Fruit fly (Drosophila melanogaster): ENCODE measurements around the gene CG14658.

CG14658 gene

dm6 chr3R:4858018-4858417 is 27.7 kb upstream of the CG14658 start:
- TF ChIP-seq br (GFP tag; optimal IDR thresholded peaks at IDR 0.05): no peak
- TF ChIP-seq Abd-B (GFP tag; optimal IDR thresholded peaks at IDR 0.05): no peak
- no peak for TF ChIP-seq pan (optimal IDR thresholded peaks at IDR 0.05)
- no peak for TF ChIP-seq h (GFP tag; optimal IDR thresholded peaks at IDR 0.05)
- no peak for TF ChIP-seq Sp1 (GFP tag; optimal IDR thresholded peaks at IDR 0.05)
- TF ChIP-seq Jra (GFP tag; optimal IDR thresholded peaks at IDR 0.05): no peak
- no peak for TF ChIP-seq foxo (GFP tag; optimal IDR thresholded peaks at IDR 0.05)
- no peak for TF ChIP-seq usp (GFP tag; optimal IDR thresholded peaks at IDR 0.05)
- TF ChIP-seq dsf (GFP tag; optimal IDR thresholded peaks at IDR 0.05; ENCODE audit: borderline replicate concordance): no peak

dm6 chr3R:4855711-4856110 is 25.4 kb upstream of the CG14658 start:
- no peak for TF ChIP-seq Sp1 (GFP tag; optimal IDR thresholded peaks at IDR 0.05)
- no peak for TF ChIP-seq psq (GFP tag; optimal IDR thresholded peaks at IDR 0.05)
- TF ChIP-seq CG32264 (GFP tag; optimal IDR thresholded peaks at IDR 0.05): no peak
- TF ChIP-seq Dif (GFP tag; optimal IDR thresholded peaks at IDR 0.05; ENCODE audit: partially characterized antibody): no peak
- no peak for TF ChIP-seq Jra (GFP tag; optimal IDR thresholded peaks at IDR 0.05)
- no peak for TF ChIP-seq Hr78 (GFP tag; optimal IDR thresholded peaks at IDR 0.05)
- TF ChIP-seq Abd-B (GFP tag; optimal IDR thresholded peaks at IDR 0.05): no peak
- no peak for TF ChIP-seq Rel (GFP tag; optimal IDR thresholded peaks at IDR 0.05)
- TF ChIP-seq Rel (tag; optimal IDR thresholded peaks at IDR 0.05): no peak
- TF ChIP-seq rgr (GFP tag; optimal IDR thresholded peaks at IDR 0.05): no peak
- no peak for TF ChIP-seq fru (GFP tag; optimal IDR thresholded peaks at IDR 0.05)
- TF ChIP-seq Hnf4 (GFP tag; optimal IDR thresholded peaks at IDR 0.05): no peak
- TF ChIP-seq CrebA (GFP tag; optimal IDR thresholded peaks at IDR 0.05; ENCODE audit: borderline replicate concordance): no peak
- TF ChIP-seq woc (GFP tag; optimal IDR thresholded peaks at IDR 0.05): no peak
- TF ChIP-seq Myc (optimal IDR thresholded peaks at IDR 0.05): no peak

dm6 chr3R:4854216-4854615 is 23.9 kb upstream of the CG14658 start:
- TF ChIP-seq N (GFP tag; optimal IDR thresholded peaks at IDR 0.05) (no peak), tai (GFP tag; optimal IDR thresholded peaks at IDR 0.05) (no peak), foxo (GFP tag; optimal IDR thresholded peaks at IDR 0.05) (no peak), h (GFP tag; optimal IDR thresholded peaks at IDR 0.05) (no peak), dmrt93B (GFP tag; optimal IDR thresholded peaks at IDR 0.05) (no peak), HLH106 (tag; optimal IDR thresholded peaks at IDR 0.05) (no peak), Dif (GFP tag; optimal IDR thresholded peaks at IDR 0.05; ENCODE audit: partially characterized antibody) (no peak), Abd-B (GFP tag; optimal IDR thresholded peaks at IDR 0.05) (no peak), psq (GFP tag; optimal IDR thresholded peaks at IDR 0.05) (no peak), GATAd (GFP tag; optimal IDR thresholded peaks at IDR 0.05) (no peak), usp (GFP tag; optimal IDR thresholded peaks at IDR 0.05) (no peak), Mio (GFP tag; optimal IDR thresholded peaks at IDR 0.05) (no peak), ey (GFP tag; optimal IDR thresholded peaks at IDR 0.05) (no peak), CrebA (GFP tag; optimal IDR thresholded peaks at IDR 0.05; ENCODE audit: borderline replicate concordance) (no peak), Hr83 (GFP tag; optimal IDR thresholded peaks at IDR 0.05; ENCODE audit: poor library complexity, severe bottlenecking) (no peak), Dfd (GFP tag; optimal IDR thresholded peaks at IDR 0.05) (no peak), woc (GFP tag; optimal IDR thresholded peaks at IDR 0.05) (no peak)

- TF ChIP-seq CG9705 (GFP tag; optimal IDR thresholded peaks at IDR 0.05) (no peak), Hr78 (GFP tag; optimal IDR thresholded peaks at IDR 0.05) (no peak), Dfd (GFP tag; optimal IDR thresholded peaks at IDR 0.05) (peak; percentile 62), Hr83 (GFP tag; optimal IDR thresholded peaks at IDR 0.05; ENCODE audit: poor library complexity, severe bottlenecking) (no peak), Myc (optimal IDR thresholded peaks at IDR 0.05) (no peak), dl (GFP tag; optimal IDR thresholded peaks at IDR 0.05; ENCODE audit: insufficient read depth in 1 of 2, partially characterized antibody in 2 of 2) (no peak)
These were observed 23.2 kb upstream of the CG14658 start for dm6 chr3R:4853504-4853903.

- no peak for TF ChIP-seq CG32264 (GFP tag; optimal IDR thresholded peaks at IDR 0.05)
- no peak for TF ChIP-seq Abd-B (GFP tag; optimal IDR thresholded peaks at IDR 0.05)
- no peak for TF ChIP-seq Sp1 (GFP tag; optimal IDR thresholded peaks at IDR 0.05)
- TF ChIP-seq sv (GFP tag; optimal IDR thresholded peaks at IDR 0.05): no peak
- no peak for TF ChIP-seq Jra (GFP tag; optimal IDR thresholded peaks at IDR 0.05)
- no peak for TF ChIP-seq psq (GFP tag; optimal IDR thresholded peaks at IDR 0.05)
- TF ChIP-seq rgr (GFP tag; optimal IDR thresholded peaks at IDR 0.05): no peak
- TF ChIP-seq dmrt93B (GFP tag; optimal IDR thresholded peaks at IDR 0.05): no peak
- TF ChIP-seq Vsx2 (GFP tag; optimal IDR thresholded peaks at IDR 0.05; ENCODE audit: partially characterized antibody): peak; percentile 92
- TF ChIP-seq foxo (GFP tag; optimal IDR thresholded peaks at IDR 0.05): no peak
- no peak for TF ChIP-seq dsf (GFP tag; optimal IDR thresholded peaks at IDR 0.05; ENCODE audit: borderline replicate concordance)
- TF ChIP-seq GATAd (GFP tag; optimal IDR thresholded peaks at IDR 0.05): no peak
- no peak for TF ChIP-seq sage (GFP tag; optimal IDR thresholded peaks at IDR 0.05)
- no peak for TF ChIP-seq woc (GFP tag; optimal IDR thresholded peaks at IDR 0.05)
- no peak for TF ChIP-seq ey (GFP tag; optimal IDR thresholded peaks at IDR 0.05)
- no peak for TF ChIP-seq Rel (GFP tag; optimal IDR thresholded peaks at IDR 0.05)
- TF ChIP-seq Rel (tag; optimal IDR thresholded peaks at IDR 0.05): no peak
- no peak for TF ChIP-seq CG9705 (GFP tag; optimal IDR thresholded peaks at IDR 0.05)
- TF ChIP-seq OdsH (GFP tag; optimal IDR thresholded peaks at IDR 0.05): no peak
- peak; percentile 40 for TF ChIP-seq Myc (optimal IDR thresholded peaks at IDR 0.05)
- TF ChIP-seq pan (optimal IDR thresholded peaks at IDR 0.05): no peak
- TF ChIP-seq h (GFP tag; optimal IDR thresholded peaks at IDR 0.05): no peak
- peak; percentile 1 to 57 for TF ChIP-seq dl (GFP tag; optimal IDR thresholded peaks at IDR 0.05; ENCODE audit: insufficient read depth in 1 of 2, partially characterized antibody in 2 of 2)
- TF ChIP-seq usp (GFP tag; optimal IDR thresholded peaks at IDR 0.05): no peak
- peak; percentile 80 for TF ChIP-seq Dif (GFP tag; optimal IDR thresholded peaks at IDR 0.05; ENCODE audit: partially characterized antibody)
- TF ChIP-seq fru (GFP tag; optimal IDR thresholded peaks at IDR 0.05): no peak
- no peak for TF ChIP-seq brk (GFP tag; optimal IDR thresholded peaks at IDR 0.05)
- no peak for TF ChIP-seq Hr83 (GFP tag; optimal IDR thresholded peaks at IDR 0.05; ENCODE audit: poor library complexity, severe bottlenecking)
These were observed 22.1 kb upstream of the CG14658 start, which contains the start of gene opa for dm6 chr3R:4852373-4852860. Gene opa, plus strand, starts transcription at chr3R:4852813.

Data from whole organism, wandering third instar larva.